Fruit fly (Drosophila melanogaster) Kc167 (cell line): Measurements from ENCODE around the gene Pdi.

Experiments used
- Myc ChIP-seq: fragments of >200 bp; optimal IDR thresholded peaks from 2 replicates; lab custom pipeline; 2017; ENCODE audit warnings: missing external identifiers
- Sin3A ChIP-seq: fragments of >200 bp; optimal IDR thresholded peaks from 2 replicates; lab custom pipeline; 2018; ENCODE audit warnings: missing external identifiers
- h ChIP-seq: fragments of >200 bp; optimal IDR thresholded peaks from 3 replicates; lab custom pipeline; 2018; ENCODE audit warnings: missing external identifiers
- insv ChIP-seq: fragments of >200 bp; optimal IDR thresholded peaks from 3 replicates; lab custom pipeline; 2018; ENCODE audit warnings: missing external identifiers
- psq ChIP-seq: fragments of >200 bp; optimal IDR thresholded peaks from 2 replicates; lab custom pipeline; 2017; ENCODE audit warnings: missing external identifiers
- ttk ChIP-seq: sonication (Bioruptor generic); optimal IDR thresholded peaks from 2 replicates; lab custom pipeline; 2017; ENCODE audit warnings: missing external identifiers

Gene Pdi

dm6 chr3L:15142004-15142890, at the start of gene Pdi:
TSS of gene Pdi (minus strand) at chr3L:15142840.
- TF ChIP-seq h (lab: Kevin White, UChicago) (no peak), Sin3A (no peak), ttk (lab: Kevin White, UChicago) (no peak), insv (no peak), psq (lab: Kevin White, UChicago) (no peak), Myc (lab: Kevin White, UChicago) (no peak)

DNA sequence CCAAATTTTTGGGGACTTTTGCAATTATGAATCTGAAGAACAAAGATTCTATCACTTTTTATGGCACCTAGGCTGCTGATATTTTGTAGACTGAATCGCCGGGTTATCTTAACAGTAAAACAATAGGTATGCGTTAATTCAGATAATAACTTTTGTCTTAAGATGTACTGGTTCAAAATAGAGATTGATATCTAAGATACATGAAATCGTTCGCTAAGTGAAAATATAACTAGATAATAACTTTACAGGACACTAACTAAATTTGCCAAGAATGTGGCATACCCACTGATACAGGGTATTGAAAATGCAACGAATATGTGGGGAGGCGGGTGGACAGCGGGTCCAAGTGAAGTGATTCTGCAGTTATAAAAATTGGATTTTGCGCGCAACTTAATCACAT, 49.5 kb upstream of the Pdi start:
- TF ChIP-seq h (lab: Kevin White, UChicago): no peak
- TF ChIP-seq Myc (lab: Kevin White, UChicago): no peak
- no peak for TF ChIP-seq psq (lab: Kevin White, UChicago)
- TF ChIP-seq ttk (lab: Kevin White, UChicago): no peak

- TF ChIP-seq Myc (lab: Kevin White, UChicago) (no peak), psq (lab: Kevin White, UChicago) (no peak), Sin3A (no peak), ttk (lab: Kevin White, UChicago) (no peak), h (lab: Kevin White, UChicago) (no peak), insv (no peak)
These were observed 47.1 kb upstream of the Pdi start for dm6 chr3L:15189707-15190106.

- no peak for TF ChIP-seq psq (lab: Kevin White, UChicago)
- no peak for TF ChIP-seq insv
These were observed 46.1 kb upstream of the Pdi start for dm6 chr3L:15188735-15189134.

- TF ChIP-seq ttk (lab: Kevin White, UChicago): no peak
- no peak for TF ChIP-seq Sin3A
- no peak for TF ChIP-seq Myc (lab: Kevin White, UChicago)
- TF ChIP-seq psq (lab: Kevin White, UChicago): no peak
- TF ChIP-seq h (lab: Kevin White, UChicago): no peak
- no peak for TF ChIP-seq insv
These were observed 45.1 kb upstream of the Pdi start for dm6 chr3L:15187782-15188181.

DNA sequence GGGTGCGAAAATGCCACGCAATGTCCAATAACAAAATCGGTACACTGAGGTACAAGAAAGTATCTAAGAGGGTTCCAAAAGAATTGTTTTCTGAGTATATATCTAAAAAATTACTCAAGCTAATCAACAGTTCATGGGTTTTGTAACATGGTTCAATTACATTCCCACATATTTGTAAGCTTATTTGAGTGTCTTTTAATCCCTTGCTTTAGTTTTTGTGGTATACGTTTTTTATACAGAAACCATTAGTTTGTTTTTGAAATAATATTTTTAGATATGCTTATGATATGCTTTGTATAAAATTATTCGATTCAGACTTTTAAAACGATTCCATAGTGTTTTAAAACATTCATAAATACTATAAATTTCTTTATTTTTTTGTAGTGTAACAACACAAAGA, 38.2 kb upstream of the Pdi start:
- no peak for TF ChIP-seq Myc (lab: Kevin White, UChicago)

DNA sequence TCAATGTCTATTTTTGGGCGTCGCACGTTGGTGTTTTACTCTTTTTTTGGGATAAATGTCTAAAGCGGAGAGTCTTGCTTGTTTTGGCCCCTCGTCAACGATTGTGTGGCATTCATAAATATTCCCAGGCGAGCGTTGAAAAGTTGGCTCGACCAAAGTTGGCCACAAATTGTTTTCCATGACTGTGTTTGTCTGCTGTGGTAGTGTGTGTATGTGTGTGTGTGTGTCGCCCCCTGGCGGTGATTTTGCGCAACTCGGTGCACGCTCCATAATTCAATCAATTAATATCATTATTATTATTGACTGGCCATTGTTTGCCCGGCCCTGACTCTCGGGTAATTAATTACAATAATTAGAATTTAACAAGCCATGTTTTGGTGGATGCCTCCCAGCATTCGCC, 36.0 kb upstream of the Pdi start:
- TF ChIP-seq ttk (lab: Kevin White, UChicago) (no peak), psq (lab: Kevin White, UChicago) (no peak), Sin3A (no peak), insv (no peak), h (lab: Kevin White, UChicago) (no peak), Myc (lab: Kevin White, UChicago) (no peak)

- TF ChIP-seq insv: no peak
- TF ChIP-seq ttk (lab: Kevin White, UChicago): no peak
- no peak for TF ChIP-seq psq (lab: Kevin White, UChicago)
- TF ChIP-seq h (lab: Kevin White, UChicago): no peak
- no peak for TF ChIP-seq Myc (lab: Kevin White, UChicago)
- TF ChIP-seq Sin3A: no peak
These were observed 34.1 kb upstream of the Pdi start for dm6 chr3L:15176641-15177215.

DNA sequence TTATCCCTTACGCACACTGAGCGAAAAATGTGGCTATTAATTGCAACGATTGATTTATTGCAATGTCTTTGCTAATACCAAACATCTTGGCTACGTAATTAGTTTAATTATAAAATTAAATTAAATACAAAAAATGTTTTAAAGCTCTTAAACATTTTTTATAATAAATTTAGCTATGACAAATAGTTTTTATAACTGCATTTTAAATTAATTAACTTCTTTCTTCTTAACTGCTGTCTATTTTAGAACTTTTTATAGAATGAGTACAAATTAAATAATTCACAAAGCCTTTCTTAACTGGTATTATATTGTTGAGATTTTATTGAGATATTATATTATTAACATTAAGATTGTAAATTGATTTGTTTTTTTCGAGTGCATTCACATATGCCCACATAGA, 32.2 kb upstream of the Pdi start:
- TF ChIP-seq Sin3A (no peak), Myc (lab: Kevin White, UChicago) (no peak), h (lab: Kevin White, UChicago) (no peak), ttk (lab: Kevin White, UChicago) (no peak), insv (no peak), psq (lab: Kevin White, UChicago) (no peak)

DNA sequence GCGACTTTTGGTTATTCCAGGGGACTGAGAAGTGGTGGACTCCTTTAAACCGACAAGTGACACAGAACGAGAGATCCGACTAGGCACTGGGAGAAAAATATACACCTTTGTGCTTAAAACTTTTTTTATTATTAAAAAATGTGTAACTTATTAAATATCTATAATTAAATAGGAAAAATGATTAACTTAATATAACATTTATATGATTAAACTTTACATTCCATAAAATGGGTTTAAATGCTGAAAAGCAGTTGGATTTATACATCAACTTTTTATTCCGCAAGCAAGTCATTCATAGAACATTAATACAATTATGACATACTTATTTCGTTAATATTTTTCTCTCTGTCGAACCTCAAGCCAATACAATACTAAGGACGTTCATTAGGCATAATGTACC, 31.4 kb upstream of the Pdi start:
- no peak for TF ChIP-seq psq (lab: Kevin White, UChicago)
- TF ChIP-seq h (lab: Kevin White, UChicago): no peak
- no peak for TF ChIP-seq insv
- no peak for TF ChIP-seq ttk (lab: Kevin White, UChicago)
- no peak for TF ChIP-seq Sin3A
- no peak for TF ChIP-seq Myc (lab: Kevin White, UChicago)

DNA sequence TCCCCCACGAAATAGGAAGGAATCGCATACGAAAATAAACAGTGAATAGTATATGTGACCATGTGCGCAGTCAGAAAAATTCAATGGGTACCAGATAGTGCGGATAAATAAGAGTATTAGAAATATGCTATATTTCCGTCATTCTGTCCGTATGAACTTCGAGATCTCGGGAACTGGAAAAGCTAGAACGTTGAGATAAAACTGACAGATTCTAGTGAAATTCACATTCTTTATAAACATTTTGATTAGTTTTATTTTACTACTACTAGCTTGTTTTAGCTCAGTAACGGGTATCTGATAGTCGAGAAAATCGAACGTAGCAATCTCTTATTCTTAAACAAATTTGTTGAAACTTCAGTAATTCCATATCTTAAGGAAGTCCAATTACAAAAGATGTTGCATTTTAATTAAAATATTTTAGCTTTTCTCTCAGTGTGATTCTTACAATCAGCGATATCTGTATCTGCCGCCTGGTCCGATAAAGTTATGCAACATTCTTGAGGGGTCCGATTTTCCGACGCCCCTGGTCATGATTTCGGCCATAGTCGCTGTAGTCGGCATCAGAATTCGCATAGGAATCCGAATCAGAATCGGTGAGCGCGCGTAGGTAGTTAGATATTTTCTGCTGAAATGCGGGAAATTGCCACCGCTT, 29.9 kb upstream of the Pdi start:
- TF ChIP-seq insv: no peak
- no peak for TF ChIP-seq Myc (lab: Kevin White, UChicago)
- no peak for TF ChIP-seq h (lab: Kevin White, UChicago)
- no peak for TF ChIP-seq psq (lab: Kevin White, UChicago)
- no peak for TF ChIP-seq ttk (lab: Kevin White, UChicago)
- TF ChIP-seq Sin3A: no peak

dm6 chr3L:15171769-15172403, 29.2 kb upstream of the Pdi start:
- TF ChIP-seq Myc (lab: Kevin White, UChicago) (no peak), ttk (lab: Kevin White, UChicago) (no peak)
